Worm (Caenorhabditis elegans): ENCODE data around the gene cwp-4.

DNA sequence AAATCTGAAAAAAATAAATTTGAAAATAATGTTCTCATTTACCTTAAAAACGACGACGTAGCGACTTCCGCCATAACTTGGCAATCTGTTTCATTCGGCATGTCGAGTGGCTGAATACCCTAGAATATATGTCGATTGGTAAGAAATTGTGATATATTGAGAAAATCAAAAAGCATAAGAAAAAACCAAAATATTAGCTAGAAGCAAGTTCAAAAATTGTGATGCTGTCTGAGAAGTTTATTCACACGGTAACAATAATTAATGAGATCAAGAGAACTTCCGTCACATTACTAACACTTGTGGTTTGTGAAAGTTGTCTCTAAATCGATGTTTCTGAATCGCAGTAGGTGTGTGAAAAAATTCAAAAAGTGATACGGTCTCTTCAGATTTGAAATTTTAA lies 48.6 kb downstream of the cwp-4 start, which contains the start of gene srab-1:
- no peak for TF ChIP-seq klf-2 (GFP tag; conservative IDR thresholded peaks at IDR 0.05)
- TF ChIP-seq T22C8.4 (GFP tag; IDR thresholded peaks at IDR 0.05) = no peak

Measured in whole organism, midembryonic.